Worm (Caenorhabditis elegans) whole organism, early embryonic: Measurements from ENCODE around the gene cyp-31A2.

Source experiments
- B0310.2 ChIP-seq: sonication (generic microtip); optimal IDR thresholded peaks from 2 replicates; lab custom pipeline; 2016; ENCODE audit warnings: mild to moderate bottlenecking, missing genetic modification characterization, missing compliant biosample characterization
- F13C5.2 ChIP-seq: sonication (generic microtip); optimal IDR thresholded peaks from 2 replicates; lab custom pipeline; 2017; ENCODE audit warnings: mild to moderate bottlenecking, missing genetic modification characterization, inconsistent platforms, missing compliant biosample characterization
- aly-1 ChIP-seq: sonication (generic microtip); optimal IDR thresholded peaks from 2 replicates; lab custom pipeline; 2016; ENCODE audit warnings: missing genetic modification characterization, missing compliant biosample characterization
- ama-1 ChIP-seq: fragments of 150-350 bp; optimal IDR thresholded peaks from 2 replicates; lab custom pipeline; 2014
- ceh-13 ChIP-seq: fragments of 200-800 bp; sonication (Bioruptor generic); optimal IDR thresholded peaks from 2 replicates; lab custom pipeline; 2018; ENCODE audit warnings: mild to moderate bottlenecking, missing genetic modification characterization, missing compliant biosample characterization
- ceh-36 ChIP-seq: sonication (generic microtip); optimal IDR thresholded peaks from 2 replicates; lab custom pipeline; 2016; ENCODE audit warnings: missing genetic modification characterization, inconsistent platforms, missing compliant biosample characterization
- ets-7 ChIP-seq: sonication (generic microtip); optimal IDR thresholded peaks from 2 replicates; lab custom pipeline; 2016; ENCODE audit warnings: missing genotype, missing genetic modification characterization, missing compliant biosample characterization
- flt-1 ChIP-seq: fragments of 200-800 bp; sonication (Bioruptor generic); IDR thresholded peaks from 2 replicates; pipeline ENCODE4 v1.3.6; 2022; ENCODE audit warnings: missing genetic modification characterization, missing compliant biosample characterization
- hmbx-1 ChIP-seq: sonication (generic microtip); optimal IDR thresholded peaks from 2 replicates; lab custom pipeline; 2016; ENCODE audit warnings: mild to moderate bottlenecking, missing genetic modification characterization, missing compliant biosample characterization
- hmg-4 ChIP-seq: fragments of 200-800 bp; sonication (Bioruptor generic); optimal IDR thresholded peaks from 2 replicates; lab custom pipeline; 2018; ENCODE audit warnings: mild to moderate bottlenecking, missing genetic modification characterization, missing compliant biosample characterization
- hnd-1 ChIP-seq: sonication (generic microtip); optimal IDR thresholded peaks from 2 replicates; lab custom pipeline; 2016; ENCODE audit warnings: missing genetic modification characterization, missing compliant biosample characterization
- pes-1 ChIP-seq: fragments of 200-800 bp; sonication (Bioruptor generic); IDR thresholded peaks from 2 replicates; pipeline ENCODE4 v1.3.6; 2022; ENCODE audit warnings: missing genetic modification reagents, missing genetic modification characterization, missing compliant biosample characterization
- scrt-1 ChIP-seq: fragments of 200-800 bp; sonication (Bioruptor generic); IDR thresholded peaks from 2 replicates; pipeline ENCODE4 v1.3.6; 2022; ENCODE audit warnings: missing genetic modification characterization, missing compliant biosample characterization
- sea-1 ChIP-seq: fragments of 200-800 bp; sonication (Bioruptor generic); conservative IDR thresholded peaks from 2 replicates; pipeline ENCODE4 v1.3.6; 2022; ENCODE audit warnings: missing genetic modification characterization, missing compliant biosample characterization
- tbx-11 ChIP-seq: fragments of 200-800 bp; sonication (Bioruptor generic); IDR thresholded peaks from 2 replicates; pipeline ENCODE4 v1.3.6; 2022; ENCODE audit warnings: missing genetic modification characterization, missing compliant biosample characterization
- tbx-37 ChIP-seq: fragments of 200-800 bp; sonication (Bioruptor generic); conservative IDR thresholded peaks from 2 replicates; pipeline ENCODE4 v1.3.6; 2022; ENCODE audit warnings: missing genetic modification reagents, missing genetic modification characterization, missing compliant biosample characterization
- tra-4 ChIP-seq: sonication (generic microtip); optimal IDR thresholded peaks from 2 replicates; lab custom pipeline; 2017; ENCODE audit warnings: missing genetic modification characterization, missing compliant biosample characterization

Gene cyp-31A2

ce11 chrIV:11424830-11425229, 21.1 kb downstream of the cyp-31A2 start, which contains the start of gene F22B3.8:
Gene F22B3.8, minus strand, starts transcription at chrIV:11424930.
- TF ChIP-seq flt-1 (GFP tag; lab: Robert Waterston, UW) (no peak), ets-7 (tag; lab: Kevin White, UChicago) (no peak), tra-4 (no peak), ceh-36 (tag; lab: Kevin White, UChicago) (no peak), F13C5.2 (tag; lab: Kevin White, UChicago) (no peak), aly-1 (tag; lab: Kevin White, UChicago) (no peak)

DNA sequence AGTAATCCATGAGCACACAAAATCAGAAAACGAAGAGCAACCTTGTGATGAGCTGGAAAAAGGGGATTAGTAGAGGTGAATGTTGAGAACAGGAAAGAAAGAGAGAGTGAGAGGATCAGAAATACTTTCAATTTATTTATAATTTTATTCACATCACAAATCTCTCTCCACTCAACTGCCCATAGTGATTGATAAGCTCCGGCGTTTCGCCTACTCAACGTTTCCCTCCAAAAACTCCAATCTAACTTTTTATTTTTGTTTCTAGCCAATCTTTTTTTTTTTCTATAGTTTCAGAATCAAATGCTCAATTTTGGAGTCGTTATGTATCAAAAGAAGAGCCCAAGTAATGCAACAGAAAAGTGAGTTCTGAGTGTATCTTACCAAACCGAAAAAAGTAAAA, 21.7 kb downstream of the cyp-31A2 start, which contains the start of gene kin-4:
Gene kin-4 (plus strand): TSS at position 301 of the 400 bp plus-strand sequence.
- TF ChIP-seq ama-1 (lab: Kevin White, UChicago) (no peak), flt-1 (GFP tag; lab: Robert Waterston, UW) (no peak), tbx-11 (GFP tag; lab: Robert Waterston, UW) (no peak), ceh-36 (tag; lab: Kevin White, UChicago) (no peak), aly-1 (tag; lab: Kevin White, UChicago) (no peak)

DNA sequence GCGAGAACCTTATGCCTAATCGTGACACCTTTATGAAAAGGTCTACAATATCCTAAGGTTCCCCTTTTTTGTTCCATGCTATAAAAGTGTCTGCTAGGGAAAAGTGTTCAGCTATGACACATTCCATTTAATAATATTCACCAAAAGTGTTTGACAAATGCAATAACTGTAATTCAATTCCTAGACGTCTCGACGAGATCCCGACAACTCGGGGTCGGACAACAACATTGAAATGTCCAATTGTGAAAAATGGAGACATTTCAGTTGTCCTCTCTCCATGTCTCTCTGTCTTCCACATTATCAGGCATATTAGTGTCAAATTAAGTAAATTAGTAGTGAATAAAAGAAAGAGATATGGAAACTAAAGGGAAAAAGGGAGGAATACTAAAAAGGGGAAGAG, 27.7 kb downstream of the cyp-31A2 start:
- no peak for TF ChIP-seq pes-1 (GFP tag; lab: Robert Waterston, UW)
- no peak for TF ChIP-seq F13C5.2 (tag; lab: Kevin White, UChicago)
- TF ChIP-seq B0310.2, result no peak
- no peak for TF ChIP-seq aly-1 (tag; lab: Kevin White, UChicago)
- no peak for TF ChIP-seq tbx-11 (GFP tag; lab: Robert Waterston, UW)
- TF ChIP-seq hmg-4 (GFP tag; lab: Kevin White, UChicago), result no peak
- no peak for TF ChIP-seq hmbx-1 (tag; lab: Kevin White, UChicago)
- no peak for TF ChIP-seq scrt-1
- TF ChIP-seq flt-1 (GFP tag; lab: Robert Waterston, UW), result no peak
- TF ChIP-seq ceh-13, result no peak
- TF ChIP-seq ets-7 (tag; lab: Kevin White, UChicago), result no peak
- no peak for TF ChIP-seq tbx-37 (GFP tag; lab: Robert Waterston, UW)
- TF ChIP-seq ama-1 (lab: Kevin White, UChicago), result no peak
- TF ChIP-seq tra-4, result no peak
- TF ChIP-seq sea-1 (GFP tag; lab: Robert Waterston, UW), result no peak
- TF ChIP-seq hnd-1 (tag; lab: Kevin White, UChicago), result no peak
- no peak for TF ChIP-seq ceh-36 (tag; lab: Kevin White, UChicago)

DNA sequence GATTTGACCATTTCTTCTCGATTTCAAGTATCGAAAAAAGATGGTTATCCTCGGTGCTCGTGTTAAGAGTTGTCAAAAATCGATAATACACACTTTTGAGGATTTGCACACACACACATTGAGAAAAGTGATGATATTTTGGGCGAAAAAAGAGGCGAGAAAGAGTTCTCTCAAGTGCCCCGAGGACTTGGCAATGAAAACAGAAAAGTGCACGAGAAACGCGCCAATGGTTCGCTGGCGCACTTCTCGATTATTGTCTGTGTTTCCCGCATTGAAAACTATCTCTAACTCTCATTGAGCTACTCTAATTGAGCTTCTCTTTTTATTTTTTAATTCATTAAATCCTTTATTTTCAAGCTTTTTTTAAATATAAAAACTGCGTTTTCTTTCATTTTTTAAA, 29.9 kb downstream of the cyp-31A2 start:
- TF ChIP-seq flt-1 (GFP tag; lab: Robert Waterston, UW) (no peak), pes-1 (GFP tag; lab: Robert Waterston, UW) (no peak), tbx-37 (GFP tag; lab: Robert Waterston, UW) (no peak), tra-4 (no peak), scrt-1 (no peak)

ce11 chrIV:11434575-11434974, 30.8 kb downstream of the cyp-31A2 start:
- no peak for TF ChIP-seq hnd-1 (tag; lab: Kevin White, UChicago)
- no peak for TF ChIP-seq hmbx-1 (tag; lab: Kevin White, UChicago)
- no peak for TF ChIP-seq ceh-36 (tag; lab: Kevin White, UChicago)
- no peak for TF ChIP-seq tbx-11 (GFP tag; lab: Robert Waterston, UW)
- TF ChIP-seq aly-1 (tag; lab: Kevin White, UChicago), result no peak
- no peak for TF ChIP-seq B0310.2
- no peak for TF ChIP-seq scrt-1
- no peak for TF ChIP-seq tra-4
- no peak for TF ChIP-seq pes-1 (GFP tag; lab: Robert Waterston, UW)
- TF ChIP-seq ets-7 (tag; lab: Kevin White, UChicago), result no peak
- no peak for TF ChIP-seq ama-1 (lab: Kevin White, UChicago)
- no peak for TF ChIP-seq sea-1 (GFP tag; lab: Robert Waterston, UW)
- TF ChIP-seq ceh-13, result no peak
- no peak for TF ChIP-seq hmg-4 (GFP tag; lab: Kevin White, UChicago)
- TF ChIP-seq flt-1 (GFP tag; lab: Robert Waterston, UW), result no peak

DNA sequence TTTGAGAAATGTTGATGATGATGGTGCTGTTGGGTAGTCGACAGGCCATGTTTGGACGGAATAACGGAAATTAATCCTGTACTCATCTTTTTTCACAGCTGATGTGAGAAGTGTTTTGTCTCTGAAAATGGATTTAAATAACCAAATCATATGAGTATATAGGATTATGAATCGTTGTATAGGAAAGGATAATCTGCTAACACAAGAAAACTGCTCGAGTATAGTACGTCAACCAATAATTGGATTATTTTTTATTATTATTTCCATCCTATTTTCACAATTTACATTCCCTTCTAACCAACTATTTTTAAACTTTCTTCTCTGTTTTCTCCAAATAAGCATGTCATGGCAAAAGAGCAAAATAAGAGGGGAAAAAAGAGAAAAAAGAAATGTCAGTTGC, 32.0 kb downstream of the cyp-31A2 start:
- TF ChIP-seq ceh-13 (no peak), ama-1 (lab: Kevin White, UChicago) (no peak), tra-4 (no peak), sea-1 (GFP tag; lab: Robert Waterston, UW) (no peak), hnd-1 (tag; lab: Kevin White, UChicago) (no peak), pes-1 (GFP tag; lab: Robert Waterston, UW) (no peak), scrt-1 (no peak), ceh-36 (tag; lab: Kevin White, UChicago) (no peak), B0310.2 (no peak), tbx-37 (GFP tag; lab: Robert Waterston, UW) (no peak)

DNA sequence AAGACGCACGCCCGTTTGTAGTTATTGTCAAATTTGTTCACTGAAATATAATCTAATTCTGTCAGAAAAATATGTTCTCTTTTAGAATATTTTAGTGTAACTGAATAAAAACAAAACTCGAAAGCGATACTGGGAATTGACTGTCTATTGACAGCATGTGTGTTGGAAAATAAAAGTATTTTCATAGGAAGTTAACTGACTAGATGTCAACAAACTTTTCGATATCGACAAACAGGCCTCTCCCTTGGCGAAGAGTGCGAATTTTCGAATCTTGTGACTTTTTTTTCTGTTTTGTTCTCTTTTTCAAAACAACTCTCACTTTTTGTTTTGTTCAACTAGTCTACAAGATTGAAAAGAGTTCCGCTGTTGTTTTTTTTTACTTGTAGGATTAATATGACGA, 34.5 kb downstream of the cyp-31A2 start:
- TF ChIP-seq aly-1 (tag; lab: Kevin White, UChicago) (no peak), B0310.2 (no peak), scrt-1 (no peak), flt-1 (GFP tag; lab: Robert Waterston, UW) (no peak), pes-1 (GFP tag; lab: Robert Waterston, UW) (no peak), F13C5.2 (tag; lab: Kevin White, UChicago) (no peak), sea-1 (GFP tag; lab: Robert Waterston, UW) (no peak), tra-4 (no peak), hnd-1 (tag; lab: Kevin White, UChicago) (no peak), ceh-13 (no peak)

DNA sequence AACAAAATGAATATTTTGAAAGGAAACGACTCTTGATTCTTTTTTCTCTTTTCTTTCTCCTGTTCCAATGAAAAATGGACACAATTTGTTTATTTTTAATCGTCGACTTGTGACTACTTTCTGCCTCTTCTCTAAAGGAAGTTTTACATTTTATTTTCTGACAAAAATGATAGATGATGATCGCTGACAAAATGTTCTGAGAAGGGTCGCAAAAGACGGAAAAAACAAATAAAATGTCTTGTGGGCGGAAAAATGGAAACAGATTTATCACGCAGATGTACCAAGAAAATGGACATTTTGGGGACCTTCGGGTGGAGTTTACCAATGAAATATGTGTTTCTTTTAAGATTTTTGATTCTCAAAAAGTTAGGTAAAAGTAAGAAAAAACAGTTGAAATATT, 49.2 kb downstream of the cyp-31A2 start:
- TF ChIP-seq tra-4 (no peak), sea-1 (GFP tag; lab: Robert Waterston, UW) (no peak), ceh-13 (no peak), flt-1 (GFP tag; lab: Robert Waterston, UW) (no peak), pes-1 (GFP tag; lab: Robert Waterston, UW) (no peak), ceh-36 (tag; lab: Kevin White, UChicago) (no peak), hmbx-1 (tag; lab: Kevin White, UChicago) (no peak)
